Fruit fly (Drosophila melanogaster) whole organism, embryonic: Measurements from ENCODE around the gene Nepl14.

Source experiments
- Adf1 ChIP-seq: fragments of 200-800 bp; sonication (Bioruptor generic); IDR thresholded peaks from 2 replicates; pipeline ENCODE4 v1.3.6; 2022; ENCODE audit warnings: missing biosample characterization, missing genetic modification characterization
- Atf6 ChIP-seq: fragments of 200-800 bp; sonication (Bioruptor generic); IDR thresholded peaks from 2 replicates; pipeline ENCODE4 v1.3.6; 2022; ENCODE audit warnings: missing biosample characterization, missing genetic modification characterization
- B-H2 ChIP-seq: fragments of 200-800 bp; sonication (Bioruptor generic); optimal IDR thresholded peaks from 2 replicates; lab custom pipeline; 2018; ENCODE audit warnings: missing biosample characterization, mild to moderate bottlenecking, missing genetic modification characterization
- Blimp-1 ChIP-seq: fragments of 200-800 bp; sonication (Bioruptor generic); optimal IDR thresholded peaks from 3 replicates; lab custom pipeline; 2018; ENCODE audit warnings: missing biosample characterization, missing genetic modification characterization, mild to moderate bottlenecking, moderate library complexity, missing genetic modification reagents
- CG10147 ChIP-seq: fragments of 200-800 bp; sonication (Bioruptor generic); optimal IDR thresholded peaks from 2 replicates; lab custom pipeline; 2019; ENCODE audit warnings: missing biosample characterization, mild to moderate bottlenecking, missing genetic modification characterization, moderate library complexity
- CG10366 ChIP-seq: fragments of 200-800 bp; sonication (Bioruptor generic); IDR thresholded peaks from 2 replicates; pipeline ENCODE4 v1.3.6; 2022; ENCODE audit warnings: missing biosample characterization, missing genetic modification characterization
- CG11504 ChIP-seq: fragments of 200-800 bp; sonication (Bioruptor generic); optimal IDR thresholded peaks from 3 replicates; lab custom pipeline; 2019; ENCODE audit warnings: missing biosample characterization, mild to moderate bottlenecking, missing genetic modification characterization, moderate library complexity
- CG12071 ChIP-seq: fragments of 200-800 bp; sonication (Bioruptor generic); optimal IDR thresholded peaks from 3 replicates; lab custom pipeline; 2018; ENCODE audit warnings: missing biosample characterization, mild to moderate bottlenecking, missing genetic modification characterization
- CG12219 ChIP-seq: fragments of 200-800 bp; sonication (Bioruptor generic); optimal IDR thresholded peaks from 3 replicates; lab custom pipeline; 2018; ENCODE audit warnings: missing biosample characterization, mild to moderate bottlenecking, missing genetic modification characterization
- CG12769 ChIP-seq: fragments of 200-800 bp; sonication (Bioruptor generic); optimal IDR thresholded peaks from 2 replicates; lab custom pipeline; 2019; ENCODE audit warnings: missing biosample characterization, mild to moderate bottlenecking, missing genetic modification characterization, moderate library complexity
- CG14050 ChIP-seq: fragments of 200-800 bp; sonication (Bioruptor generic); IDR thresholded peaks from 3 replicates; pipeline ENCODE4 v1.3.6; 2022; ENCODE audit warnings: missing biosample characterization, missing genetic modification characterization
- CG17385 ChIP-seq: fragments of 200-800 bp; sonication (Bioruptor generic); optimal IDR thresholded peaks from 3 replicates; lab custom pipeline; 2018; ENCODE audit warnings: missing biosample characterization, mild to moderate bottlenecking, missing genetic modification characterization
- CG1832 ChIP-seq: fragments of 200-800 bp; sonication (Bioruptor generic); optimal IDR thresholded peaks from 2 replicates; lab custom pipeline; 2017; ENCODE audit warnings: missing biosample characterization, mild to moderate bottlenecking, missing genetic modification characterization, inconsistent platforms
- CG3065 ChIP-seq: fragments of 200-800 bp; sonication (Bioruptor generic); optimal IDR thresholded peaks from 2 replicates; lab custom pipeline; 2016; ENCODE audit warnings: missing biosample characterization, missing genetic modification characterization
- CG31365 ChIP-seq: fragments of 200-800 bp; sonication (Bioruptor generic); optimal IDR thresholded peaks from 2 replicates; lab custom pipeline; 2018; ENCODE audit warnings: missing biosample characterization, mild to moderate bottlenecking, missing genetic modification characterization
- CG32532 ChIP-seq: fragments of 200-800 bp; sonication (Bioruptor generic); IDR thresholded peaks from 2 replicates; pipeline ENCODE4 v1.3.6; 2022; ENCODE audit warnings: missing biosample characterization, missing genetic modification characterization
- CG3407 ChIP-seq: fragments of 200-800 bp; sonication (Bioruptor generic); optimal IDR thresholded peaks from 2 replicates; lab custom pipeline; 2018; ENCODE audit warnings: missing biosample characterization, mild to moderate bottlenecking, missing genetic modification characterization
- CG4360 ChIP-seq: fragments of 200-800 bp; sonication (Bioruptor generic); IDR thresholded peaks from 2 replicates; pipeline ENCODE4 v1.3.6; 2022; ENCODE audit warnings: missing biosample characterization, missing genetic modification characterization
- CG9817 ChIP-seq: fragments of 200-800 bp; sonication (Bioruptor generic); optimal IDR thresholded peaks from 2 replicates; lab custom pipeline; 2018; ENCODE audit warnings: missing biosample characterization, mild to moderate bottlenecking, missing genetic modification characterization, moderate library complexity
- CHES-1-like ChIP-seq: fragments of 200-800 bp; sonication (Bioruptor generic); optimal IDR thresholded peaks from 2 replicates; lab custom pipeline; 2016; ENCODE audit warnings: missing biosample characterization, missing genetic modification characterization
- CkIIα-i1 ChIP-seq: fragments of 200-800 bp; sonication (Bioruptor generic); IDR thresholded peaks from 2 replicates; pipeline ENCODE4 v1.3.6; 2022; ENCODE audit warnings: missing biosample characterization, missing genetic modification characterization
- Deaf1 ChIP-seq: fragments of 200-800 bp; optimal IDR thresholded peaks from 3 replicates; lab custom pipeline; 2019; ENCODE audit warnings: missing biosample characterization, mild to moderate bottlenecking, missing genetic modification characterization, moderate library complexity
- E2f2 ChIP-seq: fragments of 200-800 bp; sonication (Bioruptor generic); IDR thresholded peaks from 2 replicates; pipeline ENCODE4 v1.3.6; 2022; ENCODE audit warnings: missing biosample characterization, missing genetic modification characterization
- Jarid2 ChIP-seq: fragments of 200-800 bp; sonication (Bioruptor generic); optimal IDR thresholded peaks from 3 replicates; lab custom pipeline; 2017; ENCODE audit warnings: mild to moderate bottlenecking, missing biosample characterization, missing genetic modification reagents, missing genetic modification characterization
- Myb ChIP-seq: fragments of 200-800 bp; sonication (Bioruptor generic); optimal IDR thresholded peaks from 2 replicates; lab custom pipeline; 2016; ENCODE audit warnings: missing biosample characterization, missing genetic modification characterization
- NFAT ChIP-seq: fragments of 200-800 bp; sonication (Bioruptor generic); IDR thresholded peaks from 2 replicates; pipeline ENCODE4 v1.3.6; 2022; ENCODE audit warnings: missing biosample characterization, missing genetic modification characterization
- PHDP ChIP-seq: fragments of 200-800 bp; sonication (Bioruptor generic); optimal IDR thresholded peaks from 3 replicates; lab custom pipeline; 2018; ENCODE audit warnings: missing biosample characterization, mild to moderate bottlenecking, missing genetic modification characterization, moderate library complexity
- TFAM ChIP-seq: fragments of 200-800 bp; sonication (Bioruptor generic); optimal IDR thresholded peaks from 2 replicates; lab custom pipeline; 2017; ENCODE audit warnings: missing biosample characterization, missing genetic modification characterization, inconsistent platforms
- Xrp1 ChIP-seq: fragments of 200-800 bp; sonication (Bioruptor generic); IDR thresholded peaks from 2 replicates; pipeline ENCODE4 v1.3.6; 2022; ENCODE audit warnings: missing biosample characterization, missing genetic modification characterization
- bowl ChIP-seq: fragments of 200-800 bp; sonication (Bioruptor generic); IDR thresholded peaks from 2 replicates; pipeline ENCODE4 v1.3.6; 2022; ENCODE audit warnings: missing biosample characterization, missing genetic modification characterization
- caup ChIP-seq: fragments of 200-800 bp; sonication (Bioruptor generic); optimal IDR thresholded peaks from 3 replicates; lab custom pipeline; 2017; ENCODE audit warnings: missing biosample characterization, mild to moderate bottlenecking, missing genetic modification characterization, moderate library complexity; ENCODE audit not compliant: severe bottlenecking
- chinmo ChIP-seq: fragments of 200-800 bp; sonication (Bioruptor generic); IDR thresholded peaks from 4 replicates; pipeline ENCODE4 v1.3.6; 2022; ENCODE audit warnings: missing biosample characterization, missing genetic modification characterization; ENCODE audit not compliant: partially characterized antibody
- chm ChIP-seq: fragments of 200-800 bp; sonication (Bioruptor generic); IDR thresholded peaks from 2 replicates; pipeline ENCODE4 v1.3.6; 2022; ENCODE audit warnings: missing biosample characterization, missing genetic modification characterization
- ci ChIP-seq: fragments of 200-800 bp; sonication (Bioruptor generic); IDR thresholded peaks from 3 replicates; pipeline ENCODE4 v1.3.6; 2022; ENCODE audit warnings: missing biosample characterization, missing genetic modification characterization
- corto ChIP-seq: fragments of 200-800 bp; sonication (Bioruptor generic); optimal IDR thresholded peaks from 2 replicates; lab custom pipeline; 2016; ENCODE audit warnings: missing biosample characterization, mild to moderate bottlenecking, missing genetic modification characterization, moderate library complexity
- da ChIP-seq: fragments of 200-800 bp; sonication (Bioruptor generic); optimal IDR thresholded peaks from 2 replicates; lab custom pipeline; 2016; ENCODE audit warnings: missing biosample characterization, missing genetic modification characterization
- dm ChIP-seq: fragments of 200-800 bp; sonication (Bioruptor generic); optimal IDR thresholded peaks from 3 replicates; lab custom pipeline; 2016; ENCODE audit warnings: missing biosample characterization, missing genetic modification characterization
- dmrt11E ChIP-seq: fragments of 200-800 bp; sonication (Bioruptor generic); optimal IDR thresholded peaks from 3 replicates; lab custom pipeline; 2018; ENCODE audit warnings: missing biosample characterization, mild to moderate bottlenecking, missing genetic modification characterization, moderate library complexity
- ftz-f1 ChIP-seq: fragments of 200-800 bp; sonication (Bioruptor generic); optimal IDR thresholded peaks from 2 replicates; lab custom pipeline; 2016; ENCODE audit warnings: missing biosample characterization, missing genetic modification characterization
- gsb ChIP-seq: fragments of 200-800 bp; sonication (Bioruptor generic); IDR thresholded peaks from 2 replicates; pipeline ENCODE4 v1.3.6; 2022; ENCODE audit warnings: missing biosample characterization, missing genetic modification characterization
- hkb ChIP-seq, 2 experiments: fragments of 200-800 bp in 1 of 2; fragments of >200 bp in 1 of 2; sonication (Bioruptor generic) in 1 of 2; IDR thresholded peaks in 1 of 2; optimal IDR thresholded peaks in 1 of 2; 2 replicates each; pipeline versions ENCODE4 v1.3.6 to Lab custom; 2017 to 2022; ENCODE audit warnings: missing biosample characterization in 1 of 2, missing genetic modification characterization in 1 of 2
- lbe ChIP-seq: fragments of 200-800 bp; sonication (Bioruptor generic); optimal IDR thresholded peaks from 2 replicates; lab custom pipeline; 2016; ENCODE audit warnings: missing biosample characterization, mild to moderate bottlenecking, missing genetic modification characterization
- lov ChIP-seq, 2 experiments: fragments of 200-800 bp in 1 of 2; fragments of >200 bp in 1 of 2; sonication (Bioruptor generic) in 1 of 2; IDR thresholded peaks in 1 of 2; optimal IDR thresholded peaks in 1 of 2; 2 replicates in 1 of 2; 3 replicates in 1 of 2; pipeline versions ENCODE4 v1.3.6 to Lab custom; 2017 to 2022; ENCODE audit warnings: missing biosample characterization in 1 of 2, missing genetic modification characterization in 1 of 2
- odd ChIP-seq: fragments of 200-800 bp; sonication (Bioruptor generic); optimal IDR thresholded peaks from 2 replicates; lab custom pipeline; 2017; ENCODE audit warnings: missing biosample characterization, mild to moderate bottlenecking, missing genetic modification characterization
- sob ChIP-seq: fragments of 200-800 bp; sonication (Bioruptor generic); IDR thresholded peaks from 2 replicates; pipeline ENCODE4 v1.3.6; 2022; ENCODE audit warnings: missing biosample characterization, missing genetic modification characterization
- sug ChIP-seq: fragments of 200-800 bp; optimal IDR thresholded peaks from 2 replicates; lab custom pipeline; 2019; ENCODE audit warnings: missing biosample characterization, mild to moderate bottlenecking, missing genetic modification characterization, moderate library complexity
- tin ChIP-seq: fragments of 200-800 bp; sonication (Bioruptor generic); optimal IDR thresholded peaks from 3 replicates; lab custom pipeline; 2016; ENCODE audit warnings: missing biosample characterization, missing genetic modification characterization
- z ChIP-seq: fragments of 200-800 bp; sonication (Bioruptor generic); IDR thresholded peaks from 3 replicates; pipeline ENCODE4 v1.3.6; 2022; ENCODE audit warnings: missing biosample characterization, missing genetic modification characterization
- zen ChIP-seq: fragments of 200-800 bp; sonication (Bioruptor generic); optimal IDR thresholded peaks from 3 replicates; lab custom pipeline; 2018; ENCODE audit warnings: missing biosample characterization, mild to moderate bottlenecking, missing genetic modification characterization, moderate library complexity

Nepl14 gene

dm6 chr3R:22781412-22781811 is 17.9 kb upstream of the Nepl14 start (continued):
- no peak for TF ChIP-seq dmrt11E (tag; lab: Kevin White, UChicago)
- TF ChIP-seq PHDP (tag; lab: Kevin White, UChicago): peak; percentile 11
- no peak for TF ChIP-seq CG1832
- peak; percentile 4 for TF ChIP-seq tin
- TF ChIP-seq bowl (GFP tag; lab: Robert Waterston, UW): peak; percentile 58; the same call in 1 of the 2 replicates
- TF ChIP-seq sob (GFP tag; lab: Robert Waterston, UW): peak; percentile 67; the same call in 1 of the 2 replicates
- peak; percentile 5 for TF ChIP-seq sug (tag; lab: Kevin White, UChicago)
- peak; percentile 62 for TF ChIP-seq lbe (GFP tag; lab: Kevin White, UChicago)
- TF ChIP-seq NFAT (GFP tag; lab: Robert Waterston, UW): peak; percentile 60; the same call in 1 of the 2 replicates
- peak; percentile 46; the same call in 1 of the 3 replicates for TF ChIP-seq z (GFP tag; lab: Robert Waterston, UW)
- TF ChIP-seq Deaf1: peak; percentile 97
- TF ChIP-seq CG12071: peak; percentile 27
- peak; percentile 39 for TF ChIP-seq B-H2 (GFP tag; lab: Kevin White, UChicago)
- no peak for TF ChIP-seq CG4360 (GFP tag; lab: Robert Waterston, UW)
- TF ChIP-seq CG10366 (GFP tag; lab: Robert Waterston, UW): peak; percentile 30; the same call in 1 of the 2 replicates
- no peak; the same call in 2 of the 3 replicates for TF ChIP-seq CG14050 (GFP tag; lab: Robert Waterston, UW)
- peak; percentile 83; the same call in 2 of the 3 replicates for TF ChIP-seq ci (GFP tag; lab: Robert Waterston, UW)
- peak; percentile 8 for TF ChIP-seq caup
- peak; percentile 56 for TF ChIP-seq Jarid2
- TF ChIP-seq TFAM (GFP tag; lab: Kevin White, UChicago): no peak
- TF ChIP-seq CG32532 (GFP tag; lab: Robert Waterston, UW): peak; percentile 63
- TF ChIP-seq CG3407 (GFP tag; lab: Kevin White, UChicago): no peak
- TF ChIP-seq da (GFP tag; lab: Kevin White, UChicago): no peak
- peak; percentile 29 for TF ChIP-seq CG17385 (GFP tag; lab: Kevin White, UChicago)
- TF ChIP-seq Myb: no peak
- peak; percentile 29 for TF ChIP-seq Blimp-1 (GFP tag; lab: Kevin White, UChicago)
- TF ChIP-seq lov (optimal IDR thresholded peaks at IDR 0.05; lab: Kevin White, UChicago): no peak
- TF ChIP-seq lov (GFP tag; IDR thresholded peaks at IDR 0.05; lab: Robert Waterston, UW): peak; percentile 54; the same call in 1 of the 3 replicates
- peak; percentile 14 for TF ChIP-seq odd (GFP tag; lab: Kevin White, UChicago)
- TF ChIP-seq ftz-f1 (GFP tag; lab: Kevin White, UChicago): peak; percentile 53
- TF ChIP-seq E2f2 (GFP tag; lab: Robert Waterston, UW): peak; percentile 33
- peak; percentile 32 for TF ChIP-seq Xrp1 (GFP tag; lab: Robert Waterston, UW)
- no peak for TF ChIP-seq CG3065 (GFP tag; lab: Kevin White, UChicago)
- TF ChIP-seq Adf1: peak; percentile 61; the same call in 1 of the 2 replicates
- peak; percentile 68; the same call in 1 of the 2 replicates for TF ChIP-seq Atf6
- peak; percentile 91 for TF ChIP-seq chinmo
- peak; percentile 2 for TF ChIP-seq CHES-1-like (GFP tag; lab: Kevin White, UChicago)
- TF ChIP-seq CG31365 (tag; lab: Kevin White, UChicago): no peak
- TF ChIP-seq CG11504 (tag; lab: Kevin White, UChicago): peak; percentile 59
- peak; percentile 48; the same call in 1 of the 2 replicates for TF ChIP-seq gsb (GFP tag; lab: Robert Waterston, UW)
- TF ChIP-seq hkb (optimal IDR thresholded peaks at IDR 0.05; lab: Kevin White, UChicago): no peak
- TF ChIP-seq hkb (GFP tag; IDR thresholded peaks at IDR 0.05; lab: Robert Waterston, UW): peak; percentile 47; the same call in 1 of the 2 replicates
- TF ChIP-seq dm: no peak
- TF ChIP-seq CG12769 (tag; lab: Kevin White, UChicago): peak; percentile 7
- TF ChIP-seq chm: peak; percentile 61; the same call in 1 of the 2 replicates
- no peak for TF ChIP-seq CkIIα-i1 (GFP tag; lab: Robert Waterston, UW)
- no peak for TF ChIP-seq CG9817
- TF ChIP-seq zen (tag; lab: Kevin White, UChicago): peak; percentile 8
- peak; percentile 28 for TF ChIP-seq CG12219 (GFP tag; lab: Kevin White, UChicago)
- peak; percentile 28 for TF ChIP-seq corto (GFP tag; lab: Kevin White, UChicago)
- TF ChIP-seq CG10147 (GFP tag; lab: Kevin White, UChicago): peak; percentile 49
